Worm (Caenorhabditis elegans): Measurements from ENCODE around the gene rgs-4.
A peak's percentile ranks its signal among the peaks of the same experiment; 100 is the strongest.

The rgs-4 gene

ce11 chrII:12626120-12626624 is 28.4 kb upstream of the rgs-4 start:
- no peak for TF ChIP-seq him-1 (tag; optimal IDR thresholded peaks at IDR 0.05)
- TF ChIP-seq dao-5 (tag; optimal IDR thresholded peaks at IDR 0.05), result no peak
- no peak for TF ChIP-seq W03F9.2 (tag; optimal IDR thresholded peaks at IDR 0.05)

DNA sequence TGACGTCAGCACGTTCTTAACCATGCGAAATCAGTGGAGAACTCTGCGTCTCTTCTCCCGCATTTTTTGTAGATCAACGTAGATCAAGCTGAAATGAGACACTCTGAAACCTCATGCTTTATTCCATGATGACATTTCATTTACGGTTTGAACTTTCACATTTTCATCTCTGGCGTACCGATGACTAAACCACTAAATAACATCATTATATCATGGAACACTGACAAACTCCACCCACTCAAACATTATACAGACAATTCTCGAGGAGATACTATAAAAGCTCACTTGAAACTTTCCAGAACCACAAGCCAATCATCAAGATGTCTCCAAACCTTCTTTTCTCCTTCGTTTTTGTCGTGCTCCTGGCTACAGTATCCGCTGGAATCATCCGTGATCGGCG is 27.7 kb upstream of the rgs-4 start, which contains the start of gene nspe-7:
TSS of gene nspe-7 (plus strand) at position 301 of the 400 bp plus-strand sequence.
- TF ChIP-seq him-1 (tag; optimal IDR thresholded peaks at IDR 0.05) (no peak), dao-5 (tag; optimal IDR thresholded peaks at IDR 0.05) (no peak), W03F9.2 (tag; optimal IDR thresholded peaks at IDR 0.05) (no peak)

- no peak for TF ChIP-seq dao-5 (tag; optimal IDR thresholded peaks at IDR 0.05)
- no peak for TF ChIP-seq W03F9.2 (tag; optimal IDR thresholded peaks at IDR 0.05)
- TF ChIP-seq him-1 (tag; optimal IDR thresholded peaks at IDR 0.05), result no peak
Observed at ce11 chrII:12628566-12628965, 26.0 kb upstream of the rgs-4 start, which contains the start of gene nspe-5. Gene nspe-5 (plus strand): TSS chrII:12628866.

DNA sequence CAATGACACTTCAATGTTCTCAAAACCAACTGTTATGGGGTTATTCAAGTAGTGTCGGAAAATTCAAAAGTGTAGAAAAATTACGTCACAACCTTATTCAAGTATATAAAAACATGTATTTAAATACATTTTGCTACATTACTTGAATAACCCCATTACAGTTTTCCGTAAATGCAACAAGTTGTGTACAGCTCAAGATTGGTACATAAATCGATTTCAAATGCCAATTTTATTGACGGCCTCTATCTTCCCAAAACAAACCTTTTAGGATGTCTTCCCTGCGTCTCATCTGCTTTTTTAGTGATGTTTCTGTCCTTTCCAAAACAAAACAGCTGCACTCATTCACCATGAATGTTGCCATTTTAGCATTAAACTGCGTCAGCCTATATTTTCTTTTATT is 25.2 kb upstream of the rgs-4 start, which contains the start of gene Y38E10A.28:
TSS of gene Y38E10A.28 (plus strand) at position 301 of the 400 bp plus-strand sequence.
- no peak for TF ChIP-seq him-1 (tag; optimal IDR thresholded peaks at IDR 0.05)

ce11 chrII:12630888-12631287 is 23.7 kb upstream of the rgs-4 start, which contains the start of gene Y38E10A.34:
Gene Y38E10A.34 (plus strand): TSS chrII:12631188.
- TF ChIP-seq dao-5 (tag; optimal IDR thresholded peaks at IDR 0.05), result no peak
- no peak for TF ChIP-seq him-1 (tag; optimal IDR thresholded peaks at IDR 0.05)
- no peak for TF ChIP-seq W03F9.2 (tag; optimal IDR thresholded peaks at IDR 0.05)

DNA sequence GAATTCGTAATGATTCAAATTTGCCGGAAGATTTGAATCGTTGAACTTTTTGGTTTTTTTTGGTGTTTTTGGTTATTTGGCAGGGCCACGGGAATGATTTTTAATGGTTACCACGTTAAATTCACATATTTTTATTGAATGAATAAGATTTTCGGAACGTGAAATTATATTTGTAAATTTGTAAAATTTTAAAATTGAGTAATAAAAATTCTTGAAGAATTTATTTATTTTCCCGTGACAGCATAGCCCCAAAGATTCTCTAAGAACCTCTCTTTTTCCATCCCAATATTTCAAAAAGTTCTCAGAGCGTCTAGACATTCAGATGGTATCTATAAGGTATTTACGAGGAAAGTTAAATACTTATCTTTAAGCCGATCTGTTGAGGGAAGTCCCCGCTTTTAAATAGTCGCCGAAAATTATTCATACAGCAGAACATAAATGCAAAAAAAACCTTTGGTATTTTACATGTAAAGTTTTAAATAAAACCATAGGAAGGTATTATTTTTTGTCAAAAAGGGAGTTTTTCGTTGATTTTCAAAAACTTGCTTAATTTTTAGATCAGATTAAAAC is 19.7 kb upstream of the rgs-4 start, which contains the start of gene Y38E10A.17:
TSS of gene Y38E10A.17 (minus strand) at position 51 of the 570 bp plus-strand sequence.
- TF ChIP-seq dao-5 (tag; optimal IDR thresholded peaks at IDR 0.05) (no peak), W03F9.2 (tag; optimal IDR thresholded peaks at IDR 0.05) (no peak), him-1 (tag; optimal IDR thresholded peaks at IDR 0.05) (no peak)

- TF ChIP-seq him-1 (tag; optimal IDR thresholded peaks at IDR 0.05) (no peak), W03F9.2 (tag; optimal IDR thresholded peaks at IDR 0.05) (no peak), dao-5 (tag; optimal IDR thresholded peaks at IDR 0.05) (no peak)
Observed at ce11 chrII:12636602-12637001, 17.9 kb upstream of the rgs-4 start, which contains the start of gene nhr-234. Gene nhr-234 (plus strand): TSS chrII:12636678.

DNA sequence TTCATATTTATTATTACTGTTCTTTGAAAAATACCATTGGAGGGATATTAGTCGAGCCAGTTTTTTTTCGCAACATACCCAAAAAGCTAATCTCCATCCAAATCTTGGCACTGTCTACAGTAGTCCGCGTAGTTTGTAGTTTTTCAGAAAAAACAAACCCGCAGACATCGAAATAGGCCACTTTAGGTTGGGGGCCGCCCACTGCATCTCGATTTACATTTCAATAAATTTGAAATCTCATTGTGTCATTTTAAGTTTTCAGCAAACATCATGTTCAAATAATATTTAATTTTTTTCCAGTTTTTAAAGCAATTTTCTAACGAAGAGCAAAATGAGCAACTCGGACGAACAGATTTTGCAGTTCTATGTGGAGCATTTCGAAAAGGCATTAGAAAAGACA is 14.2 kb upstream of the rgs-4 start, which contains the start of gene nhr-235:
TSS of gene nhr-235 (plus strand) at position 301 of the 400 bp plus-strand sequence.
- TF ChIP-seq dao-5 (tag; optimal IDR thresholded peaks at IDR 0.05) (no peak), him-1 (tag; optimal IDR thresholded peaks at IDR 0.05) (no peak), W03F9.2 (tag; optimal IDR thresholded peaks at IDR 0.05) (no peak)

- TF ChIP-seq him-1 (tag; optimal IDR thresholded peaks at IDR 0.05) (no peak), W03F9.2 (tag; optimal IDR thresholded peaks at IDR 0.05) (no peak)
Observed at ce11 chrII:12655816-12656215, 1.3 kb downstream of the rgs-4 start.

DNA sequence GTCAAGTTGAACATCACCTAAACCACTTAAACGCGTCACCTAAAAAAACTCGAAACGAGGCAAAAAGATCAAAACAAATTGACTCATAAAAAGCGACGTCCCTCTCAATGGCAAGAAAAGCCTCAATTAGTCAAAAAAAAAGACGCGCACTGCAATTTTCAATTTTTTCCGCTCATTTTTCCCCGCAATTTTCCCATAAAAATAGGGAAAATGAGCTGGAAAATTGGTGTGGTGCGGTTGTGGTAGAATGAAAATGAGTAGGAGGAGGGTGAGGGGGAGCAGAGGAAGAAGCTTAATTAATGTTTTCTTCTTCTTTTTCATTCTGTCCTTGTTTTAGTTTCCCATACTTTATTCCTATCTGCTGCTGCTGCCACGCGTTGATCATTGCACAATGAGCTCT is 3.1 kb downstream of the rgs-4 start:
- TF ChIP-seq him-1 (tag; optimal IDR thresholded peaks at IDR 0.05) (no peak), dao-5 (tag; optimal IDR thresholded peaks at IDR 0.05) (no peak), W03F9.2 (tag; optimal IDR thresholded peaks at IDR 0.05) (no peak)

DNA sequence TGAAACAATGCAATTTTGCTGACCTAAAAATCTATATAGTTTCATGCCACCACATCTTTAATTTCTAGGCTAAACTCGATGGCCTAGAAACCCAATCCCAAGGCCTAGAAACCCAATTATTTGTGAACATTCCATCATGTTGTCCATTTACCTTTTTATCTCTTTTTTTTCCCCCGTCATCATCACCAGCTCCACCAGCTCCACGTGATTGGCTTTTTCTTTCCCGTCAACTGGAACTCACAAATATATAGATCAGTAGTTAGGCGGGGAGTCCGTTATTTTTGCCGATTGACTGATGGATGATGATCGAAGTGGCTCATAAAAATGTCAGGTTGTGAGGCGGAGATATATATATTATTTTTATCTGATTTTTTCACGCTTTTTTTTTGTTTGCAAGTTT is 3.9 kb downstream of the rgs-4 start:
- TF ChIP-seq him-1 (tag; optimal IDR thresholded peaks at IDR 0.05), result no peak

ce11 chrII:12659676-12660371 is 5.3 kb downstream of the rgs-4 start:
- TF ChIP-seq W03F9.2 (tag; optimal IDR thresholded peaks at IDR 0.05), result peak; percentile 18
- no peak for TF ChIP-seq dao-5 (tag; optimal IDR thresholded peaks at IDR 0.05)
- TF ChIP-seq him-1 (tag; optimal IDR thresholded peaks at IDR 0.05), result no peak

DNA sequence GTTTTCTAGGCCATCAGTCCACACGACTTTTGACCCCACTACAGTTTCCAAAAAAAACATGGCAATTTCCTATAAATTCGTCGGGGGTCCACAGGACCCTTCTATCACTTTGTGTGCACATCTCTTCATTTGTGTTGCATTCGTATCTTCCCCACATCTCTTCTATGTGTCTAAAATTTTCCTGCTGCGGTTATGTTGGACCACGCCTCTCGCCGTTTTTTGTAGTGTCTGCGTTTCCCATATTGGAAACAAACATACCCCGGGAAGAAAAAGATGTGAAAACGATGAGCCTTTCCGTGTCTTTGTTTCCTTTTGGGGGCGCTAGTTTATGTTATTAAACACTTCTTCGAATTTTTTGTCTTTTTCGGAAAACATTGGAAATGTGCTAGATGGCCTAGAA is 7.4 kb downstream of the rgs-4 start:
- TF ChIP-seq dao-5 (tag; optimal IDR thresholded peaks at IDR 0.05) (no peak), him-1 (tag; optimal IDR thresholded peaks at IDR 0.05) (no peak), W03F9.2 (tag; optimal IDR thresholded peaks at IDR 0.05) (no peak)

ce11 chrII:12665019-12665418 is 10.5 kb downstream of the rgs-4 start:
- TF ChIP-seq him-1 (tag; optimal IDR thresholded peaks at IDR 0.05) (no peak), dao-5 (tag; optimal IDR thresholded peaks at IDR 0.05) (no peak), W03F9.2 (tag; optimal IDR thresholded peaks at IDR 0.05) (no peak)

Measured in whole organism, L4/young adult.